Fruit fly (Drosophila melanogaster): Measurements from ENCODE around the gene CG15478.

CG15478 gene

DNA sequence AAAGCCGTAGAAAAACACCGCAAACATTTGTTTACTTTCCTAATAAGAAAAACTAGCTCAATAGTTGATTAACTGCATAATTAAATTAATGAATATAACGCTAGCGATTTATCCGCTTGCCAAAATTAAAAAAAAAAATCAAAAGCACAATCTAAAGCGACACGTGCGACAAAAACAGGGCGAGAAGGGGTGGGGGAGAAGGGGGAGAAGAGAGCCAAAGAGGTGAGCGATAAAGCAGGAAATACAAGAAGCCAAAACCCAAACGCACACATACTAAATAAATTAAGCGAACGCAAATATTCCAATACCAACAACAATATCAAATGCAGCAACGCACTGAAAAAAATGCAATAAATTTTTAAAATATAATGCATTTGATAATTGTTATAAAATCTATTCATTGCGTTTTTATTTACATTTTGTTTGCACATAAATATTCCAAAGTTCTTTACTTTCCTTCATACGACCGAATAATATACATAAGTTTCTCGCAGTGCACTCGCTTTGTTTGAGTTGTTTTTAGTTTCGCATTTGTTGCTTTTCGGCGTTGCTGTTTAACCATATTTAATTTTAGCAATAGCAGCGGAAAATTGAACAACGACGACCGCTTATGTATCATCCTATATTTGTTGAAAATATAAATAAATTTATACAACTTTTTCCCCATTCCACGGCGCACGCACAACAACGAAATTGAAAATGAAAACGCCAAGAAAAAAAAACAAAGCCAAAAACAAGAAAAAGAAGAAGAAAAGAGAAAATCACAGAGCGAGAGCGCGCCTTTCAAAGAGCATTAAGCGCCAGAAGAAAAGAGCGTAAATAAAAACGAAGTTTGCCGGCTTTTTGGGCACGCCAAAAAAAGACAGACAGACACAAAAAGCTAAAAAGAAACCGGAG, 19.5 kb downstream of the CG15478 start:
- TF ChIP-seq noc (tag; optimal IDR thresholded peaks at IDR 0.05) = peak; percentile 99

DNA sequence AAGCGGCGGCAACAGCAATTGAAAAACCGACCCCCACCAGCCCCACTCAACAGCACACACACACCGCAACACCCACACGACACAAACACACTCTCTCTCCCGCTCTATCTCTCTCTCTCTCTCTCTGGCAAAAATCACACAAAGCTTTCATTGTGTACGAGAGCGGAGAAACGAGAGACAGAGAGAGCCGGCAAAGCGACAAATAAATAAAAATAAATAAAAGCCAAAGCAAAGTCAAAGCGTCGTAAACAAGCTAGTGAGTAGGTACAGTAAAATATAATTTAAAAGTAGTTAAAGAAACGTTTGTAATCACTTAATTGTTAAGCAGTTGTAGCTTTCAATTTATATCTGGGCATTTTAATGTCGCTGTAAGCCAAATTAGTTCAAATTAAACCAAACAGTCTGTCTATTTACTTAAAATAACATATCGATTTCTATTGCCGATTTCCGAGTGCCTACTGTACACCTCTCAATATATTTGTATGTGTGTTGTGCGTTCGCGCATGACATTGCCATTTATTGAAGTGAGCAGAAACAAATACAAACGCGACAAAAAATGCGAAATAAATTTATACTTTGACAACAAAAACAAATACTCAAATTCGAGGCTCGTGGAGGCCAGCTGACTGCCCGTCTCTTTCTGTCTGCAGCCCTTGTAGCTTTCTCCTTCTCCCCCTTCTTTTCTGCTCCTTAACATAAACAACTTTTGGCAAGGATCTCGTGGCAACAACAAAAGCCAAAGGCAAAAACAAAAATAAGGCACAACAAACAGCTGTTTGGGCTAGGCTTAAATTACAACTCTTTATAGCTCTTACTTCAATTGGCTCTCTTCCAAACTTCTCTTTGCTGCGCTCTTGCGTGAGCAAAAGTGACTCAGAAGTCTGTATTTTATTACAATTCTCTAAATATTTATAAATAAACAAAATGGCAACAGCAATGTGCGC, 20.7 kb downstream of the CG15478 start:
- peak; percentile 97 for TF ChIP-seq noc (tag; optimal IDR thresholded peaks at IDR 0.05)

DNA sequence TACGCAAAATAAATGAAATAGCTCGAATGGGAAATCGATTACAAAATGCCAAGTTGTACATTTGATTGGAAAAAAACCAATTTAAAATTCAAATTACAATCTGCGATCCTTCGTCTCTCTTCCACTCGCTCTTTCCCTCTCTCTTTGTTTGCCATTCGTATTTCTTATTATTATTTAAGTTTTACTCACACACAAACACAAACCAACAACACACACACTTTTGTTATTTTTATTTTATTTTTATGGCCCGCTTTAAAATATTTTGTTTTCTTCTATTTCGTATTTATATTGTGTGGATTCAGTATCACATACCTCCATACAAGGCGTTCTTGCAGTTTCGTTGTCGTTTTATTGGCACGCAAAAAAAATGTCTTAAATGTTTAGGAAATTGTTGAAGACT, 21.6 kb downstream of the CG15478 start:
- no peak for TF ChIP-seq noc (tag; optimal IDR thresholded peaks at IDR 0.05)

DNA sequence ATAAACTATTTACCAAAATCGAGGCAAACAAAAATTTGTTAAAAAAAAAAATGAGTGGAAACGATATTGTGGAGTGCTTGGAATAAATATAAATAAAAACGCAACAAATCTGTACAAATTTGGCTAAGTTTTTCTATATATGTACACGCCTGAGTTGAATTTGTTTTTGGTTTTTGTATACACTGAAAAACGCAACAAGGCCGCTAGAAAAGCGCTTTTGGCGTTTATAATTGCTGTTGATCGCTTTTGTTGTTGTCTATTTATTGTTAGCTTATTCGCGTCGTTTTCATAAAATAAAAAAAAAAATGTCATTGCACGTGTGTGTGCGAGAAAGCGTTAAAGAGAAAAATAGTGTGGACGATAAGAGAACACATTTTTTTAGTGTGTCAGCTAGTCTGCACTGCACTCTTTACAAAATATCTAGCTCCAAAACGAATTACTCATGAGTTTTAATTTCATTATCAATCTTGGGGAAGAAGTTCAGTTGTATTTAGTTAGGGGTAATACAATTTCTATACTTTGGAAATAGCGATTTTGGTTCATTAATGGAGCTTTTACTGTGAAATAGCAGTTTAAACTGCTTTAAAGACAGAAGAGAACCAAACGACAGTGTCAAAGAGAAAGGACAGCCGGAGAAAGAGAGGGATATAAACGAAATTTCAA, 22.2 kb downstream of the CG15478 start:
- no peak for TF ChIP-seq noc (tag; optimal IDR thresholded peaks at IDR 0.05)

DNA sequence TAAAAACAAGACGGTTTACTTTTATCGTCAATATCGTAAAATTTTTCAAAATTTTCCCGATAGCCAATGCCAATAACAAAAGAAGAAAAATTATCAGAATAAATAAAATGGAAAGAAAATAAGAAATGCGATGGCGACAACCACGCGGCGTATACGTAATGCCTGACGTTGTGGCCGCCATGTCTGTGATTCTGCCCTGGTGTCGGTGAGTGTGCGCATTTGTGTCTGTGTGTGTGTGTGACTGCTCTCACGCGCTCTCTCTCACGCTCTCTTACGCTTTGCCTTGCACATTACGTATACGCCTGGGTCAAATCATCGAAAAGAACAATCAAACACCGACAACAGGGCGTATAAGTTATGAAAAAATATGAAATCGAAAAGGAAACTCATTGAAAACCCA, 22.9 kb downstream of the CG15478 start:
- TF ChIP-seq noc (tag; optimal IDR thresholded peaks at IDR 0.05) = no peak

DNA sequence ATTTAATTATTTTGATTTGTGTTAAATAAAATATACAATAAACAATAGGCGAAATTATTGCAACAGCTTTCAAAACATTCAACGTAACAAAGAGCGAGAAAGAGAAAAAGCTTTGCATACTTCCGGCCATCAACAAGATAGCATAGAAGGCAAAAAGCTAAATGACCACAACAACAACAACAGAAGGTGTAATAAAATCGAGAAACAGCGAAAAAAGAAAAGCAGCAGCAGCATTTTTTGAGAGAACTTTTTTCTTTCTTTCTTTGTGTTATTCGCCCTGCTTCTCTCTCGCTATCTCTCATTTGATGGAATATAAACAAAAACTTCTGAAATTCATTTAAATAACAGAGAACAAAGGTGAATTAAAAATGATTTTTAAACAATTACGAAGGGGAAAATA, 23.5 kb downstream of the CG15478 start:
- TF ChIP-seq noc (tag; optimal IDR thresholded peaks at IDR 0.05) = no peak

DNA sequence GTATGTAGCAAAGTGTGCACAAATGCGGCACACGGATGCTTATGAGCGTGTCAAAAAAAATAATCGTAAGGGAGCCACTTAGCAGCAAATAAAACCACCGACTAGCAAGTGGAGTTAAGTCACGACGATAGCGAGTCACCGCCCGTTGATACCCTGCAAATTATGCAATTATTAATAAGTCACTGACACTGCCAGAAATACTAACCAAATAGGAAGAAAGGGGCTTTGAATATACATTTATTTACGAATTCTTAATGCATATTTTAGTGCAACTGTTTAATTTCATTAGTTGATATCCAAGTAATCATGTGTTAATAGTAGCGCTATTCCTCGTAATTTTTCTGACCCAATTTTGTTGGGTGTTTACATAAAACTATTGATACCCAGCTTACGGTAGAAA, 24.3 kb downstream of the CG15478 start:
- TF ChIP-seq noc (tag; optimal IDR thresholded peaks at IDR 0.05) = no peak

DNA sequence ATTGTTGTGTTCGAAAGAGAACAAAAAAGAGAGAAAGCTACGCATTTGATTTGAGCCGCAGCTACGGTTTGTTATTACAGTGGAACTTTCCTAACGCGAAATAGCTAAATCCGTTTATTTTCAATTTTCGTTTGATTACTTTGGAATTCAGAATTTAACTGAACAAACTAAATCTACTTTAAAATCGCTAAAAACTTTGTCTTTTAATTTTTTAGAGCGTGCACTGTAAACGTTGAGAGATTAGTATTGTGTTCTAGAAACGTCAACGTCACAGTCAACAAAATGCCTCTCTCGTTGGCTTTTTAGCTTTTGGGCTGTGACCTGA, 25.0 kb downstream of the CG15478 start:
- TF ChIP-seq noc (tag; optimal IDR thresholded peaks at IDR 0.05) = peak; percentile 89

DNA sequence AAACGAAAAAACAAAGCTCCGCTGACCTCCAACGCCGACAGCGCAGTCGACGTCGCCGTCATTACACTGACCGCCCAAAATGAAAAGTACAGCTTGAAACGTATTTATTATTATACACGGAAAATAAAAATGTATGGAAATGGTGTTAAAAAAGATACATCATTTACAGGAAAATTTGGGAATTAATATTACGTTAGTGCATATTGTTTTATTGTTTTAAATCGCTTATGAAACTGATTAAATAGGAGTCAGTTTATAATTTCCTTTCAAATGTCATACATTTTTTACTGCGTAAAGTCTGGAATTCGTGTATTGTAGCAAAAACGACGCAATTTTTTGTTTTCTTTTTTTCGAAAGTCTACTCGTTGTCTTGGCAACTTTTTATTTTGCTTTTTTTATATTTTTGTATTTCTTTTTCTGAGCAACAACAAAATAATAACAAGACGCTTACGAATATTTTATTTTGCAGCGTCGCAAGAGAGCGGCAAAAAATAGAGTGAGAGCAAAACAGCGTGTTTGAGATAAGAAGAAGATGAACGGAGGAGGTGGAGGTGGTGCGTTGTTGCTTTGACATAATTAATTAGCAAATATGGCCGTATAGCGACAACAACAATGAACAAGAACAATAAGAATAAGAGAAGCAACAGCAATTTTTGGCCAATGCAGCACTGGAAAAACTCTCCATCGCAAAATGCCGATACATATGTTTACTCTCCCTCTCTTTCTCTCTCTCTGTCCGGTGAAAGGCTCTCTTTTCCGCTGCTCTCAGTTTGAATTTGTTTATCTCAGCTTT, 25.6 kb downstream of the CG15478 start:
- peak; percentile 81 for TF ChIP-seq noc (tag; optimal IDR thresholded peaks at IDR 0.05)

DNA sequence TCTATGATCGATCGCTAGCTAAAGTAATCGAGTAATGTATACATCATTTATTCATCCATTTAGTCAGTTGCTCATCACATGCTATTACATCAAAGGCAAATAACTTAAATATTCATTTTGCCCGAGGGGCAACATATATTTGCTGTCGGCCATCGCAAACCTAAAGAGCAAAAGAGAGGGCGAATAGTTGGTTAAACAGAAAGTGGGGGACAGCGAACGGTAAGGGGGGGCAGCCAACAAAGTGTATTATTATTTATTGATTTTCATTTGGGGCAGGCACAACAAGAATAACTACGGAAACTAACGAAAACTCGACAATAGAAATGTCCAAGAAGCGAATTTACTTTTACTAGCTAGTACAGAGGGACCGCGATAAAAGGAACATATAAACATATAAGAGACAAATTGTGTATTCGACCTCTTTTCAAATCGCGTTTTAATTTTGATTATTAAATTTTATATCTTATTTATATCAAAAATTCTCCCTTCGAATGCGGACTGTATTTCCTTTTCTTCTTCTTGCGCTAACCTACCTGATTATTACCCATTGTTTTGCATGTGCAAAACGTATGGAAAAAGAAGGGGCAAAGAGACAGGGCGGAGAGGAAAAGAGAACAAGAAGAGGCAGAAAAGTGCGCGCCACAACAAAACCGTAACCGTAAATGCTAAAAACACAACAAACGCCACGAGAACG, 26.4 kb downstream of the CG15478 start:
- peak; percentile 55 for TF ChIP-seq noc (tag; optimal IDR thresholded peaks at IDR 0.05)

DNA sequence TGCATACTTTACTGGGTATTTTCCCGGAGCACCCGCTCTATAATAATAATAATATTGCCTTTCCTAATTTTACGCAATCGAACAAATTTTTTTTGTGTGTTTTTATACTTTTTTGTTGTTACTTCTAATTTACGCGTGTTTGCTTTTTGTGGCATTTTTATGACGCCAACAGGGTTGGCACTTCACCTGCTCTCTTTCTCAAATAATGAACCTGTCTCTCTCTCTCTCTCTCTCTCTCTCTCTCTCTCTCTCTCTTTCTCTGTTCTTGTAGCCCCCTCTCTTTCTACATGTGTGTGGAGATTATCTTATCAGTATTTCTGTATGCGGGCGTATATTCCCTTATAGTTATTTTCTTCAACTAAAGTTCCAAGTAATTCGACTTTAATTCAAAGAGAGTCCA, 27.0 kb downstream of the CG15478 start:
- TF ChIP-seq noc (tag; optimal IDR thresholded peaks at IDR 0.05) = peak; percentile 91

DNA sequence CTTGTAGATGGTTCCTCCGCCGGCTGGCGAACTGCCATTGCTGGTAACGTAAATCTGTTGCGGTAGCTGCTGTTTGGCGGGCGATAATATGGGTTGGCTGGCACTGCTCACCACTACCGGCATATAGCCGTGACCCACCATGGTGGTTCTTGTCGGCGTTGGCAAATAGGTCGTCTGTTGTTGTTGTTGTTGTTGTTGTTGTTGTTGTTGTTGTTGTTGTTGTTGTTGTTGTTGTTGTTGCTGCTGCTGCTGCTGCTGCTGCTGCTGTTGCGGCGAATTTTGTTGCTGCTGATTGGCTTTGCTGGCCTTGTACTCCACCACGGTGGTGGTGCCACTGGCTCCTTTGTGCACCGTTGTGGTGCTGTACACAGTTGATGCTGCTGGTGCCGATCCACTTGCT, 28.9 kb downstream of the CG15478 start:
- TF ChIP-seq noc (tag; optimal IDR thresholded peaks at IDR 0.05) = no peak

DNA sequence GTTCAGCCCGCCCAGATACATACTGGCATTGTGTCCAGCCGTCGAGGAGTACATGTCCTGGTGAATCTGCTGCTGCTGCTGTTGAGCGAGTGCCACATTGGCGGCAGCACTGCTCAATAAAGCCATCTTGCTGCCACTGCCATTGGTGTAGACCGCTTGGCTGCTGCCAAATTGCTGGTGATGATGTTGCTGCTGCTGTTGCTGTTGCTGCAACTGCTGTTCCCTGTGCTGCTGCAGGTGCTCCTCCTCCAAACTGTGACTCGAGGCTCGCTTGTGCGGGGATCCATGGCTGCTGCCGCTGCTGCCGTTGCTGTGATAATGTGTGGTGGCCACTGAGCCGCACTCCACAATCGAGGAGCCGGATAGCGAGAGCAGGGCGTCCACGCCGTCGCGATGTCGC, 31.7 kb downstream of the CG15478 start:
- no peak for TF ChIP-seq noc (tag; optimal IDR thresholded peaks at IDR 0.05)

DNA sequence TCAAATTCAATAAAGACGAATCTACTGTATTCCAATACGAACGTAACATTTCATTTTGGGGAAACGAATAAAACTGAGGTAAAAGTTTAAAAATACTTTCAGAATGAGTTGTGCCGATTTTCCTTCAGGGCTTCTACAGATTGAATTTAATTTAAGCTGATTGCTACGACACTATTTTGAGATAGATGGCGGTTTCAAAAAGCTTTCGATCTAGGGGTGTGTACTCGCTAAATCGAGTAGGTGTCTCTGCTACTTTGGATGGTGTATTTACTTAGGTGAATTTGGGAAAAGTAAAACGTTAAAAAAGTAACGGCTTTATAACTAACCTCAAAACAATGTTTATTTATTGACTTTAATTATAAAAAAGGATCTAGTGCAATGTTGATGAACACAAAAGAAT, 38.9 kb downstream of the CG15478 start:
- no peak for TF ChIP-seq noc (tag; optimal IDR thresholded peaks at IDR 0.05)

DNA sequence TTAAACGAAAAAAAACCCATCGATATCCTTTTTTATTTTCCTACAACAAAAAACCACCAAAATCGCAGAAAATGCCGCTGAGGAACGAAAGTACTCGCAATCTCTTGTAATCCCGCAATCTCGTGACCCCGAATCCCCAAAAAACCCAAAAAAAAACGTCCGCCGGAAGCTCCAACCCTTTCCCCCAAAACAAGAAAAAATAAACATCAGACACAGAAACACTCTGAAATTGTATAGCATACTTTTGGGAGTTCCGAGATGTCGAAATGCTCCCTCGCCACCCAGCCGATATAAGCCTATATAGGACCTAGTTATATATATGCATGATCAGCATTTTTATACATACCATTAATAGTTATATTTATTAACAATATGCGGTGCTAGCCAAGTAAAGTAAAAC, 40.9 kb downstream of the CG15478 start:
- TF ChIP-seq noc (tag; optimal IDR thresholded peaks at IDR 0.05) = no peak

All from whole organism, larva.